Worm (Caenorhabditis elegans): ENCODE data around the gene T22E5.1.

The T22E5.1 gene

DNA sequence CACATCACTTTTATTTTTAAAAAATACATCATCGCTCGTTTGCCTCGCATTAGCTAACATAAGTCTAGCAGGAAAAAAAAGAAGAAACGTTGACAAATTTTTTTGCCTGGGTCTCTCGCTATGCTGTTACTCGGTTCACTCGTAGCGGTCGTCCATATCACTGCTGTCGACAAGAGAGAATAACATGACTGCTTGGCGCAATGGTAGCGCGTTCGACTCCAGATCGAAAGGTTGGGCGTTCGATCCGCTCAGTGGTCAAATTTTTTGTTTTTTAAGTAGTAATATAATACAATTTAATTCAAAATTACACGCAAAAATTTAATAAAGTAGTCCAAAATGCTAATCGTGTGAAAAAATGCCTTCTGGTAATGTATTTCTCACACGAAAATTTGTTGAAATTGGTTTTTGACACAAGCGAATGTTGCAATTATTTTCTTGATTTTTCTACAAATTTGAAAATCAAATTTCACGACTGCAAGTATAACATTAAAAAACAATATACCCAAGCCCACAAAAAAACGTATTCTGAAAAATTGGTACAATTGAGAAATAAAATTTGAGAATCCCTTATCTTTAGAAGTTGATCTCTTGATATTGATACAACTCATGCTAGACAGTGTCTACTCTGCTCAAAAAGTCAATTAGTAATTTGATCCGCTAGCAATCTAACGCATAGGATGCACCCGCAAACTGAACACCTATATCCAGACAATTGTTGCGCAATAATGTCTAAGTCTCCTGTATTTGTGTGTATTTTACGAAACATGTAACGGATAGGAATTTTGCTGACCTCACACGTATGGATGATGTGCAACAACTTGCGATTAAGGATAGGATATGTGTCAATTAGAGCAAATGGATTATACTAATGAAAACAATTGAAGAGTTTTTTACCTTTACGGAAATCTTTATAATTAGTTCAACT, 41.2 kb upstream of the T22E5.1 start:
- TF ChIP-seq fkh-10 (GFP tag; optimal IDR thresholded peaks at IDR 0.05) (no peak), F44E2.7 (GFP tag; IDR thresholded peaks at IDR 0.05) (no peak), ctbp-1 (GFP tag; IDR thresholded peaks at IDR 0.05) (peak; percentile 85), spr-3 (GFP tag; optimal IDR thresholded peaks at IDR 0.05) (peak; percentile 81), nhr-11 (tag; optimal IDR thresholded peaks at IDR 0.05) (no peak), Y75B8A.6 (GFP tag; IDR thresholded peaks at IDR 0.05) (0 out of 2 replicates have a peak, but pooled peaks have one; percentile 77), sdz-12 (GFP tag; optimal IDR thresholded peaks at IDR 0.05) (peak; percentile 87), spr-1 (tag; optimal IDR thresholded peaks at IDR 0.05) (peak; percentile 41), Y48G9A.11 (GFP tag; IDR thresholded peaks at IDR 0.05) (peak; percentile 51; the same call in 1 of the 2 replicates), duxl-1 (tag; optimal IDR thresholded peaks at IDR 0.05; ENCODE audit: poor library complexity) (peak; percentile 73), vab-7 (GFP tag; IDR thresholded peaks at IDR 0.05) (peak; percentile 90), nhr-237 (tag; optimal IDR thresholded peaks at IDR 0.05) (no peak), dpl-1 (GFP tag; optimal IDR thresholded peaks at IDR 0.05) (no peak), nhr-77 (tag; optimal IDR thresholded peaks at IDR 0.05) (peak; percentile 26), lin-1 (GFP tag; IDR thresholded peaks at IDR 0.05) (no peak; the same call in 1 of the 2 replicates), tag-97 (GFP tag; IDR thresholded peaks at IDR 0.05) (no peak), dmd-6 (GFP tag; IDR thresholded peaks at IDR 0.05) (peak; percentile 68), ztf-7 (tag; optimal IDR thresholded peaks at IDR 0.05) (peak; percentile 15), hif-1 (tag; optimal IDR thresholded peaks at IDR 0.05) (no peak), ceh-32 (tag; optimal IDR thresholded peaks at IDR 0.05; ENCODE audit: poor library complexity) (peak; percentile 39), php-3 (GFP tag; IDR thresholded peaks at IDR 0.05) (no peak), egl-43 (GFP tag; IDR thresholded peaks at IDR 0.05) (no peak; the same call in none of the 2 replicates), zip-11 (GFP tag; IDR thresholded peaks at IDR 0.05) (0 out of 2 replicates have a peak, but pooled peaks have one; percentile 21), ceh-82 (tag; optimal IDR thresholded peaks at IDR 0.05) (no peak), zag-1 (tag; optimal IDR thresholded peaks at IDR 0.05) (no peak), hmg-1.1 (GFP tag; IDR thresholded peaks at IDR 0.05) (peak; percentile 90), saeg-2 (GFP tag; IDR thresholded peaks at IDR 0.05) (0 out of 2 replicates have a peak, but pooled peaks have one; percentile 77), ceh-44 (GFP tag; IDR thresholded peaks at IDR 0.05) (peak; percentile 69; the same call in 1 of the 2 replicates), F37D6.2 (tag; optimal IDR thresholded peaks at IDR 0.05) (peak; percentile 40), ceh-28 (tag; optimal IDR thresholded peaks at IDR 0.05) (no peak), F49E8.2 (tag; optimal IDR thresholded peaks at IDR 0.05; ENCODE audit: borderline replicate concordance) (peak; percentile 50), pha-4 (GFP tag; IDR thresholded peaks at IDR 0.05) (peak; percentile 89), pha-4 (tag; optimal IDR thresholded peaks at IDR 0.05) (no peak), madf-5 (GFP tag; IDR thresholded peaks at IDR 0.05) (peak; percentile 78 to 86; a peak in 2 of 4 replicates), lin-13 (GFP tag; optimal IDR thresholded peaks at IDR 0.05) (no peak), mxl-2 (GFP tag; conservative IDR thresholded peaks at IDR 0.05) (no peak), T26A8.4 (GFP tag; IDR thresholded peaks at IDR 0.05) (no peak; the same call in 1 of the 2 replicates), hlh-30 (tag; optimal IDR thresholded peaks at IDR 0.05; ENCODE audit: insufficient read depth) (peak; percentile 50), dmd-8 (GFP tag; IDR thresholded peaks at IDR 0.05) (peak; percentile 94), ztf-11 (tag; optimal IDR thresholded peaks at IDR 0.05) (no peak), lsy-2 (tag; optimal IDR thresholded peaks at IDR 0.05) (no peak), egl-27 (tag; optimal IDR thresholded peaks at IDR 0.05) (no peak), unc-62 (GFP tag; optimal IDR thresholded peaks at IDR 0.05 in 1 of 2) (peak in 1 of 2 experiments; percentile 92), unc-62 (tag; optimal IDR thresholded peaks at IDR 0.05) (no peak), madf-9 (GFP tag; conservative IDR thresholded peaks at IDR 0.05) (peak; percentile 73), ceh-62 (tag; optimal IDR thresholded peaks at IDR 0.05) (no peak), ceh-20 (GFP tag; IDR thresholded peaks at IDR 0.05) (peak; percentile 46; the same call in 1 of the 2 replicates), ZK546.5 (tag; optimal IDR thresholded peaks at IDR 0.05) (no peak), aly-2 (tag; optimal IDR thresholded peaks at IDR 0.05) (no peak)
